Worm (Caenorhabditis elegans) whole organism, L4 larva: ENCODE data around the gene M176.9.

Experiments used
- D1046.2 ChIP-seq: fragments of 200-800 bp; sonication (Bioruptor generic); IDR thresholded peaks from 2 replicates; pipeline ENCODE4 v1.3.6; 2022; ENCODE audit warnings: missing genetic modification characterization, missing compliant biosample characterization
- F44E2.7 ChIP-seq: fragments of 200-800 bp; sonication (Bioruptor generic); IDR thresholded peaks from 2 replicates; pipeline ENCODE4 v2.1.2; 2022; ENCODE audit warnings: missing genetic modification characterization, missing compliant biosample characterization
- T26A8.4 ChIP-seq: fragments of 200-800 bp; sonication (Bioruptor generic); IDR thresholded peaks from 2 replicates; pipeline ENCODE4 v1.3.6; 2022; ENCODE audit warnings: missing genetic modification characterization, missing compliant biosample characterization
- Y5F2A.4 ChIP-seq: fragments of 200-800 bp; sonication (Bioruptor generic); optimal IDR thresholded peaks from 2 replicates; lab custom pipeline; 2018; ENCODE audit warnings: mild to moderate bottlenecking, missing genetic modification characterization, missing compliant biosample characterization
- aly-2 ChIP-seq: sonication (generic microtip); optimal IDR thresholded peaks from 2 replicates; lab custom pipeline; 2018; ENCODE audit warnings: missing biosample characterization, missing genetic modification characterization
- ceh-28 ChIP-seq: fragments of 150-350 bp; optimal IDR thresholded peaks from 2 replicates; lab custom pipeline; 2014; ENCODE audit warnings: missing biosample characterization, missing genetic modification reagents, missing genetic modification characterization
- ceh-82 ChIP-seq: sonication (generic microtip); optimal IDR thresholded peaks from 2 replicates; lab custom pipeline; 2017; ENCODE audit warnings: missing biosample characterization, missing genetic modification characterization
- cey-2 ChIP-seq: sonication (generic microtip); optimal IDR thresholded peaks from 3 replicates; lab custom pipeline; 2017; ENCODE audit warnings: missing genetic modification characterization, mild to moderate bottlenecking, missing compliant biosample characterization, antibody characterized with exemption, borderline replicate concordance; ENCODE audit not compliant: insufficient read depth
- egl-43 ChIP-seq: fragments of 200-800 bp; sonication (Bioruptor generic); IDR thresholded peaks from 2 replicates; pipeline ENCODE4 v1.3.6; 2022; ENCODE audit warnings: missing genetic modification reagents, missing genetic modification characterization, missing compliant biosample characterization
- lin-1 ChIP-seq: fragments of 200-800 bp; sonication (Bioruptor generic); IDR thresholded peaks from 2 replicates; pipeline ENCODE4 v1.3.6; 2022; ENCODE audit warnings: missing genetic modification reagents, missing genetic modification characterization, missing compliant biosample characterization
- lin-29 ChIP-seq: fragments of 200-800 bp; sonication (Bioruptor generic); IDR thresholded peaks from 2 replicates; pipeline ENCODE4 v1.3.6; 2022; ENCODE audit warnings: missing genetic modification reagents, missing genetic modification characterization, missing compliant biosample characterization
- lin-39 ChIP-seq: fragments of 150-350 bp; optimal IDR thresholded peaks from 2 replicates; lab custom pipeline; 2014; ENCODE audit warnings: missing biosample characterization, missing genetic modification reagents, missing genetic modification characterization
- madf-5 ChIP-seq, 2 experiments: fragments of 200-800 bp; sonication (Bioruptor generic); IDR thresholded peaks; 2 replicates each; pipeline ENCODE4 v1.3.6; 2022; ENCODE audit warnings: missing compliant biosample characterization in 2 of 2, missing genetic modification characterization in 2 of 2
- mes-2 ChIP-seq: sonication (generic microtip); optimal IDR thresholded peaks from 2 replicates; lab custom pipeline; 2016; ENCODE audit warnings: missing genotype, mild to moderate bottlenecking, missing genetic modification characterization, missing compliant biosample characterization; ENCODE audit not compliant: poor library complexity, severe bottlenecking
- nhr-102 ChIP-seq: sonication (generic microtip); optimal IDR thresholded peaks from 2 replicates; lab custom pipeline; 2016; ENCODE audit warnings: mild to moderate bottlenecking, missing genetic modification characterization, moderate library complexity, missing compliant biosample characterization
- nhr-11 ChIP-seq: fragments of 150-350 bp; optimal IDR thresholded peaks from 2 replicates; lab custom pipeline; 2014; ENCODE audit warnings: missing biosample characterization, missing genetic modification characterization
- nhr-28 ChIP-seq: fragments of 150-350 bp; optimal IDR thresholded peaks from 2 replicates; lab custom pipeline; 2014; ENCODE audit warnings: missing biosample characterization, missing genetic modification characterization
- nhr-42 ChIP-seq: fragments of 200-800 bp; sonication (Bioruptor generic); IDR thresholded peaks from 2 replicates; pipeline ENCODE4 v1.3.6; 2022; ENCODE audit warnings: missing genetic modification characterization, missing compliant biosample characterization
- pha-4 ChIP-seq, 2 experiments: fragments of 150-350 bp in 1 of 2; fragments of 200-800 bp in 1 of 2; sonication (Bioruptor generic) in 1 of 2; IDR thresholded peaks in 1 of 2; optimal IDR thresholded peaks in 1 of 2; 2 replicates each; pipeline versions ENCODE4 v1.3.6 to Lab custom; 2014 to 2022; ENCODE audit warnings: missing genetic modification characterization in 2 of 2, missing genetic modification reagents in 2 of 2, missing biosample characterization in 1 of 2, missing compliant biosample characterization in 1 of 2
- php-3 ChIP-seq: fragments of 200-800 bp; sonication (Bioruptor generic); IDR thresholded peaks from 2 replicates; pipeline ENCODE4 v1.3.6; 2022; ENCODE audit warnings: missing genetic modification reagents, missing genetic modification characterization, missing compliant biosample characterization
- pqm-1 ChIP-seq: sonication (generic microtip); optimal IDR thresholded peaks from 2 replicates; lab custom pipeline; 2017; ENCODE audit warnings: missing biosample characterization, missing genetic modification characterization
- skn-1 ChIP-seq: fragments of 150-350 bp; optimal IDR thresholded peaks from 2 replicates; lab custom pipeline; 2014; ENCODE audit warnings: missing biosample characterization, missing genetic modification characterization
- tag-97 ChIP-seq: fragments of 200-800 bp; sonication (Bioruptor generic); IDR thresholded peaks from 2 replicates; pipeline ENCODE4 v1.3.6; 2022; ENCODE audit warnings: missing genetic modification characterization, missing compliant biosample characterization
- tra-1 ChIP-seq: fragments of 200-800 bp; sonication (Bioruptor generic); IDR thresholded peaks from 2 replicates; pipeline ENCODE4 v1.3.6; 2022; ENCODE audit warnings: missing genetic modification reagents, missing genetic modification characterization, missing compliant biosample characterization
- unc-39 ChIP-seq: sonication (generic microtip); optimal IDR thresholded peaks from 2 replicates; lab custom pipeline; 2017; ENCODE audit warnings: missing biosample characterization, missing genetic modification characterization
- unc-62 ChIP-seq, 3 experiments: fragments of 150-350 bp in 1 of 3; sonication (generic microtip); optimal IDR thresholded peaks in 2 of 3; peaks in 1 of 3; 1 replicate in 1 of 3; 2 replicates in 2 of 3; lab custom pipeline; 2014 to 2017; ENCODE audit warnings: missing biosample characterization in 3 of 3, missing genetic modification characterization in 3 of 3, missing genetic modification reagents in 3 of 3, missing genotype in 1 of 3
- zip-11 ChIP-seq: fragments of 200-800 bp; sonication (Bioruptor generic); IDR thresholded peaks from 2 replicates; pipeline ENCODE4 v1.3.6; 2022; ENCODE audit warnings: missing genetic modification characterization, missing compliant biosample characterization
- ztf-11 ChIP-seq: fragments of 150-350 bp; optimal IDR thresholded peaks from 2 replicates; lab custom pipeline; 2014; ENCODE audit warnings: missing biosample characterization, missing genetic modification characterization

The M176.9 gene

DNA sequence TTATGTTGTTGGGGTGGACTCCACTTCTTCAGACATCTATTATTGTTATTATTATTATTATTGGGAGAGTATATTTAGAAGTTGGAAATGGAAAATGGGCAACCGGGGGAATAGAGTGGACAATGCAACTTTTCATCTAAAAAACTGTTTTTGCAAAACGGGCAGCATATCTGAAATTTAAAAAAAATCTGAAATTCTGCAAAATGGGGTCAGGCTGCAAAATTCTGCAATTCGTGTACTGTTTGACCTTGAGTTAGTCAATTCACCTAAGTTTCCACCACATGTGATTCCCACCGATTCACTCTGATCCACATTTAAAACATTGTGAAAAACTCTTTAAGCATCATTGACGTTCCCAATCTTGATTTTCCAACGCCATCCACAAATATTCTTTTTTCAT, 38.4 kb downstream of the M176.9 start, which contains the start of gene C06C3.4:
Gene C06C3.4, plus strand, starts transcription at position 301 of the 400 bp plus-strand sequence.
- TF ChIP-seq tag-97 (GFP tag; lab: Robert Waterston, UW) = no peak
- TF ChIP-seq ceh-82 (tag; lab: Kevin White, UChicago) = no peak
- no peak for TF ChIP-seq ztf-11
- TF ChIP-seq nhr-28 = no peak
- TF ChIP-seq pha-4 (GFP tag; IDR thresholded peaks at IDR 0.05; lab: Robert Waterston, UW) = no peak
- no peak for TF ChIP-seq pha-4 (tag; optimal IDR thresholded peaks at IDR 0.05; lab: Kevin White, UChicago)
- TF ChIP-seq skn-1 (tag; lab: Kevin White, UChicago) = no peak
- no peak for TF ChIP-seq unc-39 (tag; lab: Kevin White, UChicago)
- TF ChIP-seq pqm-1 (tag; lab: Kevin White, UChicago) = no peak

DNA sequence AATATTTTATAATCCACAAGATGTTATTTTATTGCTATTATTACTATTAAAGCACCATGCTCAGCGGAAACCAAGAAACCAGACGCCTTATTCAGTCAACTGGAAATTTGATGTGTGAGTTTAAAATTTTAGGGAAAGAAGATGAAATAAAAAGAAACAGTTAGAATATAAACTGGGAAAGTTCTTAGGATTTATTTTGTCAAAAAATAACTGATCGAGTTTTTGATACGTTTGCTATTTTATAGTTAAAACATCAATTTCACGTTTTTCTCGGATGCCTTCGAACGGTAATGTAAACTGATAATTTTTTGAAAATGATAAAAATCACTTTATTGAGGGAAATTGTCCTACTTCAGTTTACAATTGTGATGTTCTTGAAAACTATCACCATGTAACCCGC, 39.0 kb downstream of the M176.9 start, which contains the start of gene C06C3.3:
Gene C06C3.3, minus strand, starts transcription at position 101 of the 400 bp plus-strand sequence.
- TF ChIP-seq nhr-42 (no peak), zip-11 (GFP tag; lab: Robert Waterston, UW) (no peak), D1046.2 (GFP tag; lab: Robert Waterston, UW) (no peak), aly-2 (no peak), skn-1 (tag; lab: Kevin White, UChicago) (no peak), nhr-28 (no peak), lin-39 (tag; lab: Kevin White, UChicago) (no peak), nhr-11 (tag; lab: Kevin White, UChicago) (no peak), F44E2.7 (GFP tag; lab: Robert Waterston, UW) (no peak), T26A8.4 (GFP tag; lab: Robert Waterston, UW) (no peak), madf-5 (GFP tag; IDR thresholded peaks at IDR 0.05; lab: Robert Waterston, UW) (no peak), php-3 (GFP tag; lab: Robert Waterston, UW) (no peak), cey-2 (tag; lab: Kevin White, UChicago) (no peak), lin-1 (GFP tag; lab: Robert Waterston, UW) (no peak), mes-2 (tag; lab: Kevin White, UChicago) (no peak), ceh-82 (tag; lab: Kevin White, UChicago) (no peak), nhr-102 (tag; lab: Kevin White, UChicago) (no peak), egl-43 (GFP tag; lab: Robert Waterston, UW) (no peak), lin-29 (GFP tag; lab: Robert Waterston, UW) (no peak), tra-1 (GFP tag; lab: Robert Waterston, UW) (no peak)
- TF ChIP-seq, all 104 proteins: peak for 0

DNA sequence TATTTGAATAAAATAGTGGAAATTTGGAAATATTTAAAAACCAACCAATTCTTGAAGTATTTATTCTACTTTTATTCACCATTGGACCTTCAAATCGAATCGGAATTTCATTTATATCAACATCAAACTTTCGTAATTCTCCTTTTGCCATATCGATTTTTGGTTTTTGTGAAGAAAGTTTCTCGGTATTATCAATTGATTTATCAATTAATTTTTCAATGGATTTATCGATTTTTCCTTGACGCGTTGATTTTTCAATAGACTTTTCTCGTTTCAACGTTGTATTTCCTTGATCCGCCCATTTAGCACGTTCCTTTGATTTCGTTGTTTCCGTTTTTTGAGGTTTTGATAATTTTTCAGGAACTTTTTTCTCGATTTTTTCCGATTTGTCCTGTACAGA, 42.0 kb downstream of the M176.9 start:
- TF ChIP-seq Y5F2A.4 (GFP tag; lab: Kevin White, UChicago) = no peak
- TF ChIP-seq ceh-28 (tag; lab: Kevin White, UChicago) = peak; percentile 56

DNA sequence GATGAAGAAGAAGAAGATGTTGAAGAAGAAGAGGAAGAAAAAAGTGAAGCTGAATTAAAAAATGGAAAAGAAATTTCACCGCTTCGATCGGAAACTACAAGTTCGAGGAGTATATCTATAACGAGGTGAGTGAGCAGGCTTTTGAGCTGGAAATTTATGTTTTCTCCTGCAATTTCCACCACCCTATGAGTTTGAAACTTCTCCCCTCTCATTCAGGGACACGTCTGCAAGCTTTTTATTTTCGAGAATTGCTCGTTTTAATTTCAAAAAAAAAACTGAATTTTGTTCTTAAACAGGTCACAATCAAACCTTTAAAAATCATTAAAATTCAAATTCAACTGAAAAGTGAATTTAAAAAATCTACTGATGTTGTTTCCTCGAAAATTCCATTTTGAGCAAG, 49.1 kb downstream of the M176.9 start:
- peak in 1 of 2 experiments; percentile 72 for TF ChIP-seq unc-62 (GFP tag; optimal IDR thresholded peaks at IDR 0.05 in 1 of 2; lab: Kevin White, UChicago)
- TF ChIP-seq unc-62 (tag; optimal IDR thresholded peaks at IDR 0.05; lab: Kevin White, UChicago) = no peak
- TF ChIP-seq ztf-11 = no peak
